Fruit fly (Drosophila melanogaster) whole organism, embryonic: ENCODE measurements around the gene NC2beta.

ENCODE experiments used
- ATbp ChIP-seq: fragments of 200-800 bp; sonication (Bioruptor generic); optimal IDR thresholded peaks from 2 replicates; lab custom pipeline; 2017; ENCODE audit warnings: missing biosample characterization, mild to moderate bottlenecking, missing genetic modification characterization, missing genetic modification reagents
- CG10565 ChIP-seq: fragments of 200-800 bp; sonication (Bioruptor generic); optimal IDR thresholded peaks from 3 replicates; lab custom pipeline; 2016; ENCODE audit warnings: missing biosample characterization, mild to moderate bottlenecking, missing genetic modification characterization
- CG3281 ChIP-seq: fragments of 200-800 bp; sonication (Bioruptor generic); optimal IDR thresholded peaks from 3 replicates; lab custom pipeline; 2017; ENCODE audit warnings: missing biosample characterization, mild to moderate bottlenecking, missing genetic modification characterization
- CG5180 ChIP-seq: fragments of 200-800 bp; sonication (Bioruptor generic); optimal IDR thresholded peaks from 3 replicates; lab custom pipeline; 2017; ENCODE audit warnings: missing biosample characterization, missing genetic modification characterization, mild to moderate bottlenecking, moderate library complexity, missing genetic modification reagents
- CG8944 ChIP-seq: fragments of 200-800 bp; sonication (Bioruptor generic); optimal IDR thresholded peaks from 3 replicates; lab custom pipeline; 2016; ENCODE audit warnings: missing biosample characterization, missing genetic modification characterization
- Ravus ChIP-seq: fragments of 200-800 bp; sonication (Bioruptor generic); IDR thresholded peaks from 2 replicates; pipeline ENCODE4 v1.3.6; 2022; ENCODE audit warnings: missing biosample characterization, missing genetic modification characterization
- Rfx ChIP-seq: fragments of 200-800 bp; sonication (Bioruptor generic); IDR thresholded peaks from 2 replicates; pipeline ENCODE4 v1.3.6; 2022; ENCODE audit warnings: missing biosample characterization, missing genetic modification characterization
- insv ChIP-seq, 2 experiments: fragments of 200-800 bp; sonication (Bioruptor generic); optimal IDR thresholded peaks; 3 replicates each; lab custom pipeline; 2016 to 2018; ENCODE audit warnings: missing biosample characterization in 2 of 2, missing genetic modification characterization in 2 of 2
- tup ChIP-seq: fragments of 200-800 bp; sonication (Bioruptor generic); optimal IDR thresholded peaks from 2 replicates; lab custom pipeline; 2016; ENCODE audit warnings: missing biosample characterization, mild to moderate bottlenecking, missing genetic modification characterization, moderate library complexity

- TF ChIP-seq insv (GFP tag; optimal IDR thresholded peaks at IDR 0.05; lab: Kevin White, UChicago) (no peak), ATbp (GFP tag; lab: Kevin White, UChicago) (no peak), CG3281 (no peak), Ravus (GFP tag; lab: Robert Waterston, UW) (no peak), CG8944 (GFP tag; lab: Kevin White, UChicago) (no peak), Rfx (GFP tag; lab: Robert Waterston, UW) (no peak), CG10565 (GFP tag; lab: Kevin White, UChicago) (no peak), tup (no peak), CG5180 (GFP tag; lab: Kevin White, UChicago) (no peak)
These were observed 10.2 kb upstream of the NC2beta start, which contains the start of gene mol for dm6 chr2L:14997370-14997769.
